Worm (Caenorhabditis elegans) whole organism, late embryonic: ENCODE data around the gene C06E1.7.

ENCODE experiments used
- K09A11.1 ChIP-seq: sonication (generic microtip); optimal IDR thresholded peaks from 2 replicates; lab custom pipeline; 2017; ENCODE audit warnings: antibody characterized with exemption, mild to moderate bottlenecking, missing genetic modification characterization, missing compliant biosample characterization; ENCODE audit not compliant: insufficient read depth
- ceh-18 ChIP-seq: sonication (generic microtip); optimal IDR thresholded peaks from 2 replicates; lab custom pipeline; 2016; ENCODE audit warnings: missing genetic modification characterization, missing compliant biosample characterization
- ceh-19 ChIP-seq: fragments of 200-800 bp; sonication (Bioruptor generic); optimal IDR thresholded peaks from 2 replicates; lab custom pipeline; 2018; ENCODE audit warnings: mild to moderate bottlenecking, missing genetic modification characterization, missing compliant biosample characterization
- pag-3 ChIP-seq: sonication (generic microtip); optimal IDR thresholded peaks from 2 replicates; lab custom pipeline; 2016; ENCODE audit warnings: missing compliant biosample characterization, missing genetic modification characterization, borderline replicate concordance
- tbx-2 ChIP-seq: sonication (generic microtip); optimal IDR thresholded peaks from 2 replicates; lab custom pipeline; 2016; ENCODE audit warnings: missing genetic modification characterization, missing compliant biosample characterization

DNA sequence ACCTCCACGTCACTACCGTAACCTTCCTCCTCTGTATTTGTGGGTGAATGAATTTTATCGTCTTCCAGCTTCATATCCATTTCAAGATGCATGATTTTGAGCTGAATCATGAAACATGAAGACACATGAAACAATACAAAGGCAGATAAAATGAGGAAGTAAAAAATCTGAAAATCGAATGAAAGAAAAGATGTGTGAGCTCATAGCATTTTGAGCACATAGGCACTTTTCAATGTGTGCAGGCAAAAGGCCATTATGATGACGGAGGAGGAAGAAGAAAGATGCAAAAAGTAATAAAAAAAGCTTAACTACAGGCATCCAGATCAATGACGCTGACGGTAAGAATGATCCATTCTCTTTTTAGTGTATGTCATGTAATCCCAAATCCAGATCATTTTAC is 4.2 kb upstream of the C06E1.7 start, which contains the start of gene ztf-30:
- TF ChIP-seq tbx-2 (no peak), pag-3 (tag; lab: Kevin White, UChicago) (no peak), K09A11.1 (tag; lab: Kevin White, UChicago) (no peak), ceh-18 (tag; lab: Kevin White, UChicago) (no peak), ceh-19 (GFP tag; lab: Kevin White, UChicago) (no peak)
